Worm (Caenorhabditis elegans) whole organism, early embryonic: Measurements from ENCODE around the gene nhr-283.
"Not testable (repeated sequence)": the region's sequence is repeated elsewhere in the genome, so short reads cannot be mapped to it uniquely, and the experiment has no call there.

Experiments used
- B0310.2 ChIP-seq: sonication (generic microtip); optimal IDR thresholded peaks from 2 replicates; lab custom pipeline; 2016; ENCODE audit warnings: mild to moderate bottlenecking, missing genetic modification characterization, missing compliant biosample characterization
- F13C5.2 ChIP-seq: sonication (generic microtip); optimal IDR thresholded peaks from 2 replicates; lab custom pipeline; 2017; ENCODE audit warnings: mild to moderate bottlenecking, missing genetic modification characterization, inconsistent platforms, missing compliant biosample characterization
- aly-1 ChIP-seq: sonication (generic microtip); optimal IDR thresholded peaks from 2 replicates; lab custom pipeline; 2016; ENCODE audit warnings: missing genetic modification characterization, missing compliant biosample characterization
- ama-1 ChIP-seq: fragments of 150-350 bp; optimal IDR thresholded peaks from 2 replicates; lab custom pipeline; 2014
- ceh-13 ChIP-seq: fragments of 200-800 bp; sonication (Bioruptor generic); optimal IDR thresholded peaks from 2 replicates; lab custom pipeline; 2018; ENCODE audit warnings: mild to moderate bottlenecking, missing genetic modification characterization, missing compliant biosample characterization
- ceh-36 ChIP-seq: sonication (generic microtip); optimal IDR thresholded peaks from 2 replicates; lab custom pipeline; 2016; ENCODE audit warnings: missing genetic modification characterization, inconsistent platforms, missing compliant biosample characterization
- ets-7 ChIP-seq: sonication (generic microtip); optimal IDR thresholded peaks from 2 replicates; lab custom pipeline; 2016; ENCODE audit warnings: missing genotype, missing genetic modification characterization, missing compliant biosample characterization
- flt-1 ChIP-seq: fragments of 200-800 bp; sonication (Bioruptor generic); IDR thresholded peaks from 2 replicates; pipeline ENCODE4 v1.3.6; 2022; ENCODE audit warnings: missing genetic modification characterization, missing compliant biosample characterization
- hmbx-1 ChIP-seq: sonication (generic microtip); optimal IDR thresholded peaks from 2 replicates; lab custom pipeline; 2016; ENCODE audit warnings: mild to moderate bottlenecking, missing genetic modification characterization, missing compliant biosample characterization
- hmg-4 ChIP-seq: fragments of 200-800 bp; sonication (Bioruptor generic); optimal IDR thresholded peaks from 2 replicates; lab custom pipeline; 2018; ENCODE audit warnings: mild to moderate bottlenecking, missing genetic modification characterization, missing compliant biosample characterization
- hnd-1 ChIP-seq: sonication (generic microtip); optimal IDR thresholded peaks from 2 replicates; lab custom pipeline; 2016; ENCODE audit warnings: missing genetic modification characterization, missing compliant biosample characterization
- pes-1 ChIP-seq: fragments of 200-800 bp; sonication (Bioruptor generic); IDR thresholded peaks from 2 replicates; pipeline ENCODE4 v1.3.6; 2022; ENCODE audit warnings: missing genetic modification reagents, missing genetic modification characterization, missing compliant biosample characterization
- scrt-1 ChIP-seq: fragments of 200-800 bp; sonication (Bioruptor generic); IDR thresholded peaks from 2 replicates; pipeline ENCODE4 v1.3.6; 2022; ENCODE audit warnings: missing genetic modification characterization, missing compliant biosample characterization
- sea-1 ChIP-seq: fragments of 200-800 bp; sonication (Bioruptor generic); conservative IDR thresholded peaks from 2 replicates; pipeline ENCODE4 v1.3.6; 2022; ENCODE audit warnings: missing genetic modification characterization, missing compliant biosample characterization
- tbx-11 ChIP-seq: fragments of 200-800 bp; sonication (Bioruptor generic); IDR thresholded peaks from 2 replicates; pipeline ENCODE4 v1.3.6; 2022; ENCODE audit warnings: missing genetic modification characterization, missing compliant biosample characterization
- tbx-37 ChIP-seq: fragments of 200-800 bp; sonication (Bioruptor generic); conservative IDR thresholded peaks from 2 replicates; pipeline ENCODE4 v1.3.6; 2022; ENCODE audit warnings: missing genetic modification reagents, missing genetic modification characterization, missing compliant biosample characterization
- tra-4 ChIP-seq: sonication (generic microtip); optimal IDR thresholded peaks from 2 replicates; lab custom pipeline; 2017; ENCODE audit warnings: missing genetic modification characterization, missing compliant biosample characterization

nhr-283 gene

ce11 chrV:15750130-15750529 lies 26.4 kb downstream of the nhr-283 start, which contains the start of gene str-6:
str-6 (minus strand) TSS chrV:15750230.
- TF ChIP-seq hnd-1 (tag; lab: Kevin White, UChicago) (no peak), hmbx-1 (tag; lab: Kevin White, UChicago) (no peak), pes-1 (GFP tag; lab: Robert Waterston, UW) (no peak), scrt-1 (no peak), ama-1 (lab: Kevin White, UChicago) (no peak), ets-7 (tag; lab: Kevin White, UChicago) (no peak), tbx-11 (GFP tag; lab: Robert Waterston, UW) (no peak), flt-1 (GFP tag; lab: Robert Waterston, UW) (no peak), sea-1 (GFP tag; lab: Robert Waterston, UW) (no peak), F13C5.2 (no peak), ceh-13 (no peak), hmg-4 (GFP tag; lab: Kevin White, UChicago) (no peak), aly-1 (tag; lab: Kevin White, UChicago) (no peak), tbx-37 (no peak)

- not testable (repeated sequence) for TF ChIP-seq hnd-1 (tag; lab: Kevin White, UChicago); hmbx-1 (tag; lab: Kevin White, UChicago); sea-1 (GFP tag; lab: Robert Waterston, UW)
Observed at ce11 chrV:15748343-15748742, 28.2 kb downstream of the nhr-283 start, which contains the start of gene T23D5.8. T23D5.8 (minus strand) TSS chrV:15748443.

ce11 chrV:15744366-15744765 lies 32.2 kb downstream of the nhr-283 start, which contains the start of gene str-19:
str-19 (minus strand) TSS chrV:15744466.
- not testable (repeated sequence) for TF ChIP-seq sea-1 (GFP tag; lab: Robert Waterston, UW); hmg-4 (GFP tag; lab: Kevin White, UChicago); tra-4 (tag; lab: Kevin White, UChicago)

ce11 chrV:15741851-15742250 lies 34.7 kb downstream of the nhr-283 start, which contains the start of gene str-18:
str-18 (minus strand) TSS chrV:15741951.
- no peak for TF ChIP-seq F13C5.2
- TF ChIP-seq ama-1 (lab: Kevin White, UChicago), result no peak
- TF ChIP-seq tbx-37, result no peak
- TF ChIP-seq sea-1 (GFP tag; lab: Robert Waterston, UW), result no peak
- TF ChIP-seq hnd-1 (tag; lab: Kevin White, UChicago), result no peak
- no peak for TF ChIP-seq tbx-11 (GFP tag; lab: Robert Waterston, UW)
- TF ChIP-seq hmbx-1 (tag; lab: Kevin White, UChicago), result no peak
- no peak for TF ChIP-seq scrt-1
- TF ChIP-seq ets-7 (tag; lab: Kevin White, UChicago), result no peak

- no peak for TF ChIP-seq hmbx-1 (tag; lab: Kevin White, UChicago)
- no peak for TF ChIP-seq tra-4 (tag; lab: Kevin White, UChicago)
- TF ChIP-seq ets-7 (tag; lab: Kevin White, UChicago), result no peak
- no peak for TF ChIP-seq tbx-11 (GFP tag; lab: Robert Waterston, UW)
- no peak for TF ChIP-seq tbx-37
- no peak for TF ChIP-seq flt-1 (GFP tag; lab: Robert Waterston, UW)
- TF ChIP-seq ceh-13, result no peak
- TF ChIP-seq aly-1 (tag; lab: Kevin White, UChicago), result no peak
- no peak for TF ChIP-seq ceh-36 (tag; lab: Kevin White, UChicago)
- TF ChIP-seq hnd-1 (tag; lab: Kevin White, UChicago), result no peak
- TF ChIP-seq F13C5.2, result no peak
- no peak for TF ChIP-seq scrt-1
- no peak for TF ChIP-seq sea-1 (GFP tag; lab: Robert Waterston, UW)
- no peak for TF ChIP-seq hmg-4 (GFP tag; lab: Kevin White, UChicago)
- no peak for TF ChIP-seq B0310.2 (tag; lab: Kevin White, UChicago)
- no peak for TF ChIP-seq pes-1 (GFP tag; lab: Robert Waterston, UW)
- TF ChIP-seq ama-1 (lab: Kevin White, UChicago), result no peak
Observed at ce11 chrV:15735720-15736119, 40.8 kb downstream of the nhr-283 start, which contains the start of gene str-27. str-27 (minus strand) TSS chrV:15735820.

ce11 chrV:15733568-15733967 lies 43.0 kb downstream of the nhr-283 start, which contains the start of gene T23D5.3:
T23D5.3 (minus strand) TSS chrV:15733668.
- TF ChIP-seq tra-4 (tag; lab: Kevin White, UChicago), result no peak
- TF ChIP-seq pes-1 (GFP tag; lab: Robert Waterston, UW), result no peak
- no peak for TF ChIP-seq hnd-1 (tag; lab: Kevin White, UChicago)
- no peak for TF ChIP-seq hmg-4 (GFP tag; lab: Kevin White, UChicago)
- no peak for TF ChIP-seq hmbx-1 (tag; lab: Kevin White, UChicago)
- no peak for TF ChIP-seq B0310.2 (tag; lab: Kevin White, UChicago)
- TF ChIP-seq sea-1 (GFP tag; lab: Robert Waterston, UW), result no peak
- TF ChIP-seq ceh-36 (tag; lab: Kevin White, UChicago), result no peak
- no peak for TF ChIP-seq tbx-37
- no peak for TF ChIP-seq ets-7 (tag; lab: Kevin White, UChicago)
- TF ChIP-seq F13C5.2, result no peak
- no peak for TF ChIP-seq tbx-11 (GFP tag; lab: Robert Waterston, UW)
- no peak for TF ChIP-seq flt-1 (GFP tag; lab: Robert Waterston, UW)
- TF ChIP-seq aly-1 (tag; lab: Kevin White, UChicago), result no peak
- TF ChIP-seq ceh-13, result no peak
- TF ChIP-seq ama-1 (lab: Kevin White, UChicago), result no peak
- no peak for TF ChIP-seq scrt-1

- TF ChIP-seq pes-1 (GFP tag; lab: Robert Waterston, UW) (no peak), aly-1 (tag; lab: Kevin White, UChicago) (no peak), tbx-37 (no peak), ets-7 (tag; lab: Kevin White, UChicago) (no peak), scrt-1 (no peak)
Observed at ce11 chrV:15733020-15733419, 43.5 kb downstream of the nhr-283 start.

ce11 chrV:15732209-15732608 lies 44.3 kb downstream of the nhr-283 start, which contains the start of gene str-38:
str-38 (minus strand) TSS chrV:15732309.
- no peak for TF ChIP-seq tbx-37
- TF ChIP-seq flt-1 (GFP tag; lab: Robert Waterston, UW), result no peak
- TF ChIP-seq hmbx-1 (tag; lab: Kevin White, UChicago), result no peak
- no peak for TF ChIP-seq aly-1 (tag; lab: Kevin White, UChicago)
- no peak for TF ChIP-seq sea-1 (GFP tag; lab: Robert Waterston, UW)
- no peak for TF ChIP-seq F13C5.2
- no peak for TF ChIP-seq ama-1 (lab: Kevin White, UChicago)
